Worm (Caenorhabditis elegans) whole organism, L4 larva: ENCODE measurements around the gene amx-1.

ENCODE experiments used
- D1046.2 ChIP-seq: fragments of 200-800 bp; sonication (Bioruptor generic); IDR thresholded peaks from 2 replicates; pipeline ENCODE4 v1.3.6; 2022; ENCODE audit warnings: missing genetic modification characterization, missing compliant biosample characterization
- Y48G9A.11 ChIP-seq: fragments of 200-800 bp; sonication (Bioruptor generic); IDR thresholded peaks from 2 replicates; pipeline ENCODE4 v1.3.6; 2022; ENCODE audit warnings: missing genetic modification reagents, missing genetic modification characterization, missing compliant biosample characterization
- cey-2 ChIP-seq: sonication (generic microtip); optimal IDR thresholded peaks from 3 replicates; lab custom pipeline; 2017; ENCODE audit warnings: missing genetic modification characterization, mild to moderate bottlenecking, missing compliant biosample characterization, antibody characterized with exemption, borderline replicate concordance; ENCODE audit not compliant: insufficient read depth
- dmd-9 ChIP-seq: fragments of 200-800 bp; sonication (Bioruptor generic); IDR thresholded peaks from 2 replicates; pipeline ENCODE4 v1.3.6; 2022; ENCODE audit warnings: missing genetic modification reagents, missing genetic modification characterization, missing compliant biosample characterization
- dpl-1 ChIP-seq: fragments of 150-350 bp; optimal IDR thresholded peaks from 2 replicates; lab custom pipeline; 2014; ENCODE audit warnings: missing biosample characterization, missing genetic modification reagents, missing genetic modification characterization
- lin-29 ChIP-seq: fragments of 200-800 bp; sonication (Bioruptor generic); IDR thresholded peaks from 2 replicates; pipeline ENCODE4 v1.3.6; 2022; ENCODE audit warnings: missing genetic modification reagents, missing genetic modification characterization, missing compliant biosample characterization
- lin-38 ChIP-seq: fragments of 200-800 bp; sonication (Bioruptor generic); IDR thresholded peaks from 2 replicates; pipeline ENCODE4 v1.3.6; 2022; ENCODE audit warnings: missing genetic modification reagents, missing genetic modification characterization, missing compliant biosample characterization
- nhr-237 ChIP-seq: sonication (generic microtip); optimal IDR thresholded peaks from 2 replicates; lab custom pipeline; 2017; ENCODE audit warnings: missing biosample characterization, missing genetic modification characterization
- nhr-6 ChIP-seq: fragments of 150-350 bp; optimal IDR thresholded peaks from 2 replicates; lab custom pipeline; 2014; ENCODE audit warnings: missing biosample characterization, missing genetic modification characterization
- nhr-77 ChIP-seq: fragments of 150-350 bp; optimal IDR thresholded peaks from 2 replicates; lab custom pipeline; 2014; ENCODE audit warnings: missing biosample characterization, missing genetic modification characterization
- pqm-1 ChIP-seq: sonication (generic microtip); optimal IDR thresholded peaks from 2 replicates; lab custom pipeline; 2017; ENCODE audit warnings: missing biosample characterization, missing genetic modification characterization
- skn-1 ChIP-seq: fragments of 150-350 bp; optimal IDR thresholded peaks from 2 replicates; lab custom pipeline; 2014; ENCODE audit warnings: missing biosample characterization, missing genetic modification characterization
- ztf-11 ChIP-seq: fragments of 150-350 bp; optimal IDR thresholded peaks from 2 replicates; lab custom pipeline; 2014; ENCODE audit warnings: missing biosample characterization, missing genetic modification characterization

DNA sequence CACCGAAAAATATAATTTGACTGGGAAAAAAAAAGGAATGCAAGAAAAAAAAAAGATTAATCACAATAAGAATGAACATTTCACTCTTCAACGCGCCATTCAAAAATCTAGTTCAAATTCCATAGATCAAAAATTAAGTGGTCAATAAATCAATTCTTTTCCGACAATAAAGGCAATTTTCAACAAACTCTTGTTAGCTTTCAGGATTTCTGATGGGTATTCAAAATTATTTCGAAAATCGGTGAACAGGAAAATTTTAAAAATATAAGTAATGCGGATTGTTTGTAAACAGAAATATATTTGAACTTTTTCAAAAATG is 21.3 kb upstream of the amx-1 start:
- TF ChIP-seq nhr-77 (tag; lab: Kevin White, UChicago) (no peak), ztf-11 (no peak), nhr-6 (no peak), skn-1 (no peak), D1046.2 (no peak), Y48G9A.11 (no peak), pqm-1 (tag; lab: Kevin White, UChicago) (no peak), lin-38 (GFP tag; lab: Robert Waterston, UW) (no peak), cey-2 (tag; lab: Kevin White, UChicago) (no peak), dmd-9 (GFP tag; lab: Robert Waterston, UW) (no peak), lin-29 (GFP tag; lab: Robert Waterston, UW) (no peak), nhr-237 (tag; lab: Kevin White, UChicago) (no peak), dpl-1 (GFP tag; lab: Kevin White, UChicago) (no peak)
